Fruit fly (Drosophila melanogaster) whole organism, pupa: ENCODE results near the gene CG12395.

Source experiments
- CG12605 ChIP-seq: fragments of 200-800 bp; sonication (Bioruptor generic); IDR thresholded peaks from 2 replicates; pipeline ENCODE4 v1.3.6; 2022; ENCODE audit warnings: missing biosample characterization, missing genetic modification characterization
- CG14655 ChIP-seq: fragments of 200-800 bp; sonication (Bioruptor generic); optimal IDR thresholded peaks from 3 replicates; lab custom pipeline; 2017; ENCODE audit warnings: mild to moderate bottlenecking, missing biosample characterization, missing genetic modification reagents, missing genetic modification characterization
- CG9948 ChIP-seq: fragments of 200-800 bp; sonication (Bioruptor generic); optimal IDR thresholded peaks from 2 replicates; lab custom pipeline; 2018; ENCODE audit warnings: missing biosample characterization, mild to moderate bottlenecking, missing genetic modification characterization, moderate library complexity
- Ets98B ChIP-seq: fragments of 200-800 bp; sonication (Bioruptor generic); IDR thresholded peaks from 2 replicates; pipeline ENCODE4 v1.3.6; 2022; ENCODE audit warnings: missing biosample characterization, missing genetic modification characterization
- Pif1A ChIP-seq: fragments of 200-800 bp; sonication (Bioruptor generic); optimal IDR thresholded peaks from 3 replicates; lab custom pipeline; 2016; ENCODE audit warnings: missing biosample characterization, missing genetic modification characterization
- Pif1B ChIP-seq: fragments of 200-800 bp; sonication (Bioruptor generic); optimal IDR thresholded peaks from 3 replicates; lab custom pipeline; 2016; ENCODE audit warnings: missing biosample characterization, missing genetic modification characterization

dm6 chrX:16104738-16105426 is 42.2 kb upstream of the CG12395 start, which contains the start of the genes CG42353 and CG42354:
- TF ChIP-seq CG12605 (GFP tag; lab: Robert Waterston, UW) (peak; percentile 89), CG9948 (tag; lab: Kevin White, UChicago) (peak; percentile 99), Pif1B (peak; percentile 92), Ets98B (GFP tag; lab: Robert Waterston, UW) (peak; percentile 89), CG14655 (GFP tag; lab: Kevin White, UChicago) (peak; percentile 99), Pif1A (peak; percentile 85)
